Worm (Caenorhabditis elegans) whole organism, L3 larva: ENCODE results near the gene tin-9.1.

Experiments used
- R02D3.7 ChIP-seq: fragments of 150-350 bp; optimal IDR thresholded peaks from 2 replicates; lab custom pipeline; 2014; ENCODE audit warnings: missing biosample characterization, missing genetic modification characterization
- ama-1 ChIP-seq: fragments of 150-350 bp; optimal IDR thresholded peaks from 2 replicates; lab custom pipeline; 2018
- ceh-9 ChIP-seq: sonication (generic microtip); optimal IDR thresholded peaks from 2 replicates; lab custom pipeline; 2018; ENCODE audit warnings: missing biosample characterization, missing genetic modification characterization
- fos-1 ChIP-seq: fragments of 150-350 bp; optimal IDR thresholded peaks from 2 replicates; lab custom pipeline; 2014; ENCODE audit warnings: missing biosample characterization, missing genetic modification characterization
- jun-1 ChIP-seq: fragments of 150-350 bp; optimal IDR thresholded peaks from 2 replicates; lab custom pipeline; 2014; ENCODE audit warnings: missing biosample characterization, missing genetic modification reagents, missing genetic modification characterization
- nhr-12 ChIP-seq: fragments of 150-350 bp; optimal IDR thresholded peaks from 2 replicates; lab custom pipeline; 2014; ENCODE audit warnings: missing biosample characterization, missing genetic modification characterization
- nhr-23 ChIP-seq: fragments of 150-350 bp; optimal IDR thresholded peaks from 2 replicates; lab custom pipeline; 2014; ENCODE audit warnings: missing biosample characterization, missing genetic modification reagents, missing genetic modification characterization
- nhr-237 ChIP-seq: fragments of 150-350 bp; optimal IDR thresholded peaks from 2 replicates; lab custom pipeline; 2014; ENCODE audit warnings: missing biosample characterization, missing genetic modification characterization
- nhr-28 ChIP-seq: fragments of 150-350 bp; optimal IDR thresholded peaks from 2 replicates; lab custom pipeline; 2014; ENCODE audit warnings: missing biosample characterization, missing genetic modification characterization
- nhr-67 ChIP-seq: fragments of 150-350 bp; optimal IDR thresholded peaks from 2 replicates; lab custom pipeline; 2014; ENCODE audit warnings: missing biosample characterization, missing genetic modification characterization
- skn-1 ChIP-seq: fragments of 150-350 bp; optimal IDR thresholded peaks from 2 replicates; lab custom pipeline; 2014; ENCODE audit warnings: missing biosample characterization, missing genetic modification characterization
- snpc-4 ChIP-seq: fragments of 150-350 bp; optimal IDR thresholded peaks from 2 replicates; lab custom pipeline; 2014; ENCODE audit warnings: missing biosample characterization, missing genetic modification characterization
- unc-62 ChIP-seq: fragments of 150-350 bp; sonication (generic microtip); optimal IDR thresholded peaks from 4 replicates; lab custom pipeline; 2014; ENCODE audit warnings: missing biosample characterization, missing genetic modification reagents, missing genetic modification characterization

DNA sequence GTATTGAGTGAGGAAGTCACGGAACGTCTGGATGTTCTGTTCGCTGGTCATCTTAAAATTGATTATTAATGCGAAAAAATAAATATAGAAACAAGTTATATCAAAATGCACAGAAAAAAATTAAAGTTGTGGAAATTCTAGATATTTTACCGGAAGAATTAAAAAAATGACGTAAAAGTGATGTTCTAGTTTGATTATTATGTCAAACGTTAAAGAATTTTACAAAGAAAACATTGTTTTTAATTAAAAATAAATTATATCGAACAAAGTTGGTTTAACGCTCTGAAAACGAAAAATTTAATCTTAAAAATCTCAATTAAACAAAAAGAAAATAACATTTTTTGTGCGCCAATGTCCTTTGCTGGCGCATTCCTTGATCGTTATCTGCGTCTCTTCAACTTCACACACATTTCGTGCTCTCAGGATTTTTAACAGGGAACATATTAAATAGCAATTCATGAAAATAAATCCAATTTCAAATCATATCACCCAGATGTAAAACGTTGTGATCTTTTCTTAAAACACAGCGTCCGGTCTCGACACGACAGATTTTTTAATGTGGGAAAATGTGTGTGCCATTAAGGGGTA lies at the start of gene tin-9.1:
- TF ChIP-seq skn-1 (tag; lab: Kevin White, UChicago), result no peak
- no peak for TF ChIP-seq fos-1 (tag; lab: Kevin White, UChicago)
- TF ChIP-seq ama-1 (lab: Kevin White, UChicago), result no peak
- TF ChIP-seq nhr-23, result peak; percentile 80
- TF ChIP-seq jun-1, result peak; percentile 47
- no peak for TF ChIP-seq unc-62
- peak; percentile 2 for TF ChIP-seq R02D3.7 (tag; lab: Kevin White, UChicago)
- no peak for TF ChIP-seq nhr-12 (tag; lab: Kevin White, UChicago)
- TF ChIP-seq snpc-4 (tag; lab: Kevin White, UChicago), result peak; percentile 88
- no peak for TF ChIP-seq nhr-237 (tag; lab: Kevin White, UChicago)
- TF ChIP-seq nhr-28 (tag; lab: Kevin White, UChicago), result no peak
- no peak for TF ChIP-seq ceh-9 (tag; lab: Kevin White, UChicago)
- no peak for TF ChIP-seq nhr-67 (tag; lab: Kevin White, UChicago)
